Fruit fly (Drosophila melanogaster): Measurements from ENCODE around the gene CG31099.
A peak's percentile ranks its signal among the peaks of the same experiment; 100 is the strongest.

The CG31099 gene

dm6 chr3R:25279796-25280350, 30.9 kb downstream of the CG31099 start, which contains the start of gene CG10514:
TSS of gene CG10514 (minus strand) at chr3R:25279846.
- no peak for TF ChIP-seq CG17801 (GFP tag; optimal IDR thresholded peaks at IDR 0.05; ENCODE audit: partially characterized antibody)

- TF ChIP-seq CG17801 (GFP tag; optimal IDR thresholded peaks at IDR 0.05; ENCODE audit: partially characterized antibody), result no peak
Measured at dm6 chr3R:25277112-25277511, 33.6 kb downstream of the CG31099 start, which contains the start of gene CG10513. TSS of gene CG10513 (minus strand) at chr3R:25277212.

dm6 chr3R:25275276-25275675, 35.5 kb downstream of the CG31099 start:
- TF ChIP-seq CG17801 (GFP tag; optimal IDR thresholded peaks at IDR 0.05; ENCODE audit: partially characterized antibody), result peak; percentile 77

- no peak for TF ChIP-seq CG17801 (GFP tag; optimal IDR thresholded peaks at IDR 0.05; ENCODE audit: partially characterized antibody)
Measured at dm6 chr3R:25273537-25273936, 37.2 kb downstream of the CG31099 start, which contains the start of gene CG11878. TSS of gene CG11878 (plus strand) at chr3R:25273837.

- no peak for TF ChIP-seq CG17801 (GFP tag; optimal IDR thresholded peaks at IDR 0.05; ENCODE audit: partially characterized antibody)
Measured at dm6 chr3R:25269909-25270308, 40.8 kb downstream of the CG31099 start, which contains the start of the genes CG11889 and CG11891. TSS of gene CG11889 (plus strand) at chr3R:25270209. TSS of gene CG11891 (plus strand) at chr3R:25270209.

- TF ChIP-seq CG17801 (GFP tag; optimal IDR thresholded peaks at IDR 0.05; ENCODE audit: partially characterized antibody), result no peak
Measured at dm6 chr3R:25266751-25267150, 44.0 kb downstream of the CG31099 start.

dm6 chr3R:25265589-25266201, 45.0 kb downstream of the CG31099 start, which contains the start of the genes GlnRS and RIOK2:
TSS of gene GlnRS (minus strand) at chr3R:25265721.
TSS of gene RIOK2 (plus strand) at chr3R:25265844.
- peak; percentile 65 for TF ChIP-seq CG17801 (GFP tag; optimal IDR thresholded peaks at IDR 0.05; ENCODE audit: partially characterized antibody)

dm6 chr3R:25262322-25262761, 48.4 kb downstream of the CG31099 start, which contains the start of the genes Kdsr and CG11858:
TSS of gene Kdsr (minus strand) at chr3R:25262498.
TSS of gene CG11858 (plus strand) at chr3R:25262741.
- peak; percentile 83 for TF ChIP-seq CG17801 (GFP tag; optimal IDR thresholded peaks at IDR 0.05; ENCODE audit: partially characterized antibody)

dm6 chr3R:25260670-25261069, 50.1 kb downstream of the CG31099 start:
- no peak for TF ChIP-seq CG17801 (GFP tag; optimal IDR thresholded peaks at IDR 0.05; ENCODE audit: partially characterized antibody)
